3 worm cellular contexts compared by ENCODE assay signal in the genomic region with DNA sequence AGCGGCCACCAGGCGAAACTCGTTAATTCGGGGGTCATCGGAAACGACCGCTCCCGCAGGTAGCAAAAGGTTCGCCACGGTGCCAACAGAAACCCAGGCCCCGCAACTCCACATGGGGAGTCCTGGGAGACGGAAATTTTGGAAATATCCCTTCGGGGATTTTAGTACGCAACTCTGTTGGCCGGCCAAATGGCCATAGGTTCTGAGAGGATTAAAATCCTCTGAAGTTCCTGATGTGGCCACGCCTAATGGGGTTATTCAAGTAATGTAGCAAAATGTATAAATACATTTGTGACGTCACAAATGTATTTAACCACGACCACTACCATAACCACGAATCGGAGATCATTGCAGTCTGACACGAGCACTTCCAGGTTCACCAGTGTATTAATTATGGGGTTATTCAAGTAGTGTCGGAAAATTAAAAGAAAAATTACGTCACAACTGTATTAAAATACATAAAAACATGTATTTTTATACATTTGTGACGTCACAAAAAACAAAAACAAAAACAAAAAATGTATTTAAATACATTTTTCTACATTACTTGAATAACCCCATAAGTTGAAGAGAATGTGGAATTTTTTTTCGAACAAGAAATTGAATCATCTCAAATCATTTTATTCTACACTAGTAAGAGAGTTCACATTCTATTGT.
TF ChIP-seq lines count a peak whose summit lies in the region.

No protein-coding gene starts in this region.

TF ChIP-seq in whole organism, L4 larva, 104 proteins besides CTCF, POLR2A, EP300 and RAD21:
- TF ChIP-seq T26A8.4 (GFP tag; IDR thresholded peaks at IDR 0.05; lab: Robert Waterston, UW) (peak; percentile 17; the same call in 1 of the 2 replicates), dmd-6 (GFP tag; IDR thresholded peaks at IDR 0.05; lab: Robert Waterston, UW) (no peak), snpc-1.2 (GFP tag; IDR thresholded peaks at IDR 0.05; lab: Robert Waterston, UW) (peak; percentile 91), lin-1 (GFP tag; IDR thresholded peaks at IDR 0.05; lab: Robert Waterston, UW) (no peak), nhr-6 (tag; optimal IDR thresholded peaks at IDR 0.05; lab: Kevin White, UChicago) (no peak), daf-16 (GFP tag; optimal IDR thresholded peaks at IDR 0.05; lab: Kevin White, UChicago) (no peak), daf-16 (tag; optimal IDR thresholded peaks at IDR 0.05; lab: Kevin White, UChicago) (peak; percentile 3), daf-8 (GFP tag; IDR thresholded peaks at IDR 0.05; lab: Robert Waterston, UW) (no peak), nhr-10 (tag; optimal IDR thresholded peaks at IDR 0.05; lab: Kevin White, UChicago) (no peak), saeg-2 (GFP tag; IDR thresholded peaks at IDR 0.05; lab: Robert Waterston, UW) (no peak), unc-62 (GFP tag; optimal IDR thresholded peaks at IDR 0.05 in 1 of 2; lab: Kevin White, UChicago) (peak in 1 of 2 experiments; percentile 70), unc-62 (tag; optimal IDR thresholded peaks at IDR 0.05; lab: Kevin White, UChicago) (no peak), F49E8.2 (tag; optimal IDR thresholded peaks at IDR 0.05; lab: Kevin White, UChicago; ENCODE audit: borderline replicate concordance) (peak; percentile 82), lin-38 (GFP tag; IDR thresholded peaks at IDR 0.05; lab: Robert Waterston, UW) (peak; percentile 35; the same call in 1 of the 2 replicates), duxl-1 (tag; optimal IDR thresholded peaks at IDR 0.05; lab: Kevin White, UChicago; ENCODE audit: poor library complexity) (peak; percentile 21)
TF ChIP-seq in whole organism, L4 larva: peak in this region for 7.

TF ChIP-seq in whole organism, mixed stage, embryonic, 35 proteins besides CTCF, POLR2A, EP300 and RAD21:
- TF ChIP-seq elt-3 (tag; optimal IDR thresholded peaks at IDR 0.05; lab: Kevin White, UChicago) (no peak), blmp-1 (tag; optimal IDR thresholded peaks at IDR 0.05; lab: Kevin White, UChicago) (no peak), hlh-1 (tag; optimal IDR thresholded peaks at IDR 0.05; lab: Kevin White, UChicago) (no peak), lin-32 (GFP tag; optimal IDR thresholded peaks at IDR 0.05; lab: Kevin White, UChicago) (no peak), mab-5 (tag; optimal IDR thresholded peaks at IDR 0.05; lab: Kevin White, UChicago) (no peak), ceh-43 (GFP tag; optimal IDR thresholded peaks at IDR 0.05; lab: Kevin White, UChicago) (no peak), ham-2 (GFP tag; optimal IDR thresholded peaks at IDR 0.05; lab: Kevin White, UChicago) (no peak), zip-8 (tag; optimal IDR thresholded peaks at IDR 0.05; lab: Kevin White, UChicago) (peak; percentile 96), ztf-11 (tag; optimal IDR thresholded peaks at IDR 0.05; lab: Kevin White, UChicago) (no peak), drap-1 (GFP tag; optimal IDR thresholded peaks at IDR 0.05; lab: Kevin White, UChicago) (no peak), ces-1 (GFP tag; optimal IDR thresholded peaks at IDR 0.05; lab: Kevin White, UChicago) (peak; percentile 0), unc-39 (tag; optimal IDR thresholded peaks at IDR 0.05; lab: Kevin White, UChicago) (no peak), unc-62 (GFP tag; optimal IDR thresholded peaks at IDR 0.05; lab: Kevin White, UChicago) (no peak)
TF ChIP-seq in whole organism, mixed stage, embryonic: peak in this region for 2.

TF ChIP-seq in whole organism, young adult, 124 proteins besides CTCF, POLR2A, EP300 and RAD21:
- TF ChIP-seq attf-3 (GFP tag; conservative IDR thresholded peaks at IDR 0.05; lab: Robert Waterston, UW) (no peak), lsl-1 (GFP tag; optimal IDR thresholded peaks at IDR 0.05; lab: Kevin White, UChicago) (peak; percentile 20), Y56A3A.18 (GFP tag; IDR thresholded peaks at IDR 0.05; lab: Robert Waterston, UW) (no peak), attf-6 (GFP tag; IDR thresholded peaks at IDR 0.05; lab: Robert Waterston, UW) (peak; percentile 98), madf-8 (GFP tag; conservative IDR thresholded peaks at IDR 0.05; lab: Robert Waterston, UW) (0 out of 2 replicates have a peak, but pooled peaks have one; percentile 11), athp-1 (tag; optimal IDR thresholded peaks at IDR 0.05; lab: Kevin White, UChicago) (no peak), let-526 (GFP tag; IDR thresholded peaks at IDR 0.05; lab: Robert Waterston, UW) (no peak), madf-3 (GFP tag; IDR thresholded peaks at IDR 0.05; lab: Robert Waterston, UW) (no peak), nhr-90 (tag; optimal IDR thresholded peaks at IDR 0.05; lab: Kevin White, UChicago) (no peak), bed-2 (GFP tag; IDR thresholded peaks at IDR 0.05; lab: Robert Waterston, UW) (no peak), lin-54 (GFP tag; optimal IDR thresholded peaks at IDR 0.05; lab: Kevin White, UChicago) (peak; percentile 18), him-1 (tag; optimal IDR thresholded peaks at IDR 0.05; lab: Kevin White, UChicago) (no peak), snpc-4 (GFP tag; optimal IDR thresholded peaks at IDR 0.05; lab: Kevin White, UChicago) (no peak), snpc-4 (tag; optimal IDR thresholded peaks at IDR 0.05; lab: Kevin White, UChicago) (peak in 1 of 4 experiments; percentile 40), ztf-18 (tag; optimal IDR thresholded peaks at IDR 0.05; lab: Kevin White, UChicago) (peak; percentile 35), ceh-58 (GFP tag; IDR thresholded peaks at IDR 0.05; lab: Robert Waterston, UW) (peak; percentile 88; the same call in 1 of the 2 replicates)
